Worm (Caenorhabditis elegans): ENCODE measurements around the gene mltn-8.

DNA sequence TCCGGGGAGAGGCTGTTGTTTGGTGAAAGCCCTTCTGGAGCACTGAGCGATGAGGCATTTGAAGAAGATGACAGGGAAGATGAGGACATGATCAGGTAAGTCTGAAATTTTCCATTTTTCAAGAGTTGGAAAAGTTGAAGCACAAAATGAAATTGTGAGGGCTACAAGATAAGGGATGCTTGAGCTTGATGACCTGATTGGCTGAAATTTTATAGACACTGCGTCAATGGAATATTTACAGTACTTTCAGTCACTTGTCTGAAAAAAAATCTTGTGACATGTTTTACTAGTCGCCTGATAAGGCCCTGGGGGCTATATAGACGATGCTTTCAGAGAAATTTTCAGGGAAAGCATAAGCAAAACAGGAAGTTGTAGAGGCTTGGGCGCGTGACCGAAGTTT is 43.7 kb downstream of the mltn-8 start, which contains the start of gene dmd-8:
- TF ChIP-seq him-1 (tag; optimal IDR thresholded peaks at IDR 0.05) (no peak), W03F9.2 (tag; optimal IDR thresholded peaks at IDR 0.05) (no peak)
